Worm (Caenorhabditis elegans) whole organism, mixed stage, embryonic: ENCODE data around the gene C33F10.11.

Experiments
- M03D4.4 ChIP-seq: sonication (generic microtip); optimal IDR thresholded peaks from 2 replicates; lab custom pipeline; 2017; ENCODE audit warnings: mild to moderate bottlenecking, missing genetic modification characterization, missing compliant biosample characterization
- bed-3 ChIP-seq: fragments of 200-800 bp; sonication (Bioruptor generic); optimal IDR thresholded peaks from 3 replicates; lab custom pipeline; 2018; ENCODE audit warnings: mild to moderate bottlenecking, missing genetic modification characterization, moderate library complexity, missing compliant biosample characterization
- blmp-1 ChIP-seq: fragments of 150-350 bp; optimal IDR thresholded peaks from 2 replicates; lab custom pipeline; 2014; ENCODE audit warnings: missing biosample characterization, missing genetic modification characterization
- ceh-39 ChIP-seq: fragments of 150-350 bp; optimal IDR thresholded peaks from 2 replicates; lab custom pipeline; 2014; ENCODE audit warnings: missing biosample characterization, missing genetic modification characterization
- ceh-43 ChIP-seq: fragments of 200-800 bp; sonication (Bioruptor generic); optimal IDR thresholded peaks from 2 replicates; lab custom pipeline; 2018; ENCODE audit warnings: mild to moderate bottlenecking, missing genetic modification characterization, moderate library complexity, missing compliant biosample characterization
- ceh-83 ChIP-seq: fragments of 200-800 bp; sonication (Bioruptor generic); optimal IDR thresholded peaks from 2 replicates; lab custom pipeline; 2018; ENCODE audit warnings: mild to moderate bottlenecking, missing genetic modification characterization, missing compliant biosample characterization
- ces-1 ChIP-seq: fragments of 150-350 bp; optimal IDR thresholded peaks from 2 replicates; lab custom pipeline; 2014; ENCODE audit warnings: missing biosample characterization, missing genetic modification reagents, missing genetic modification characterization
- cnd-1 ChIP-seq: fragments of 200-800 bp; sonication (Bioruptor generic); optimal IDR thresholded peaks from 2 replicates; lab custom pipeline; 2018; ENCODE audit warnings: mild to moderate bottlenecking, missing genetic modification characterization, missing compliant biosample characterization
- drap-1 ChIP-seq: fragments of 200-800 bp; sonication (Bioruptor generic); optimal IDR thresholded peaks from 3 replicates; lab custom pipeline; 2018; ENCODE audit warnings: mild to moderate bottlenecking, missing genetic modification characterization, missing compliant biosample characterization
- elt-1 ChIP-seq: sonication (generic microtip); optimal IDR thresholded peaks from 2 replicates; lab custom pipeline; 2017; ENCODE audit warnings: missing genetic modification characterization, mild to moderate bottlenecking, missing compliant biosample characterization, antibody characterized with exemption, moderate library complexity, borderline replicate concordance; ENCODE audit not compliant: insufficient read depth
- elt-3 ChIP-seq: fragments of 150-350 bp; optimal IDR thresholded peaks from 2 replicates; lab custom pipeline; 2014; ENCODE audit warnings: missing biosample characterization, missing genetic modification characterization
- flh-1 ChIP-seq: fragments of 200-800 bp; sonication (Bioruptor generic); optimal IDR thresholded peaks from 2 replicates; lab custom pipeline; 2018; ENCODE audit warnings: mild to moderate bottlenecking, missing genetic modification characterization, moderate library complexity, missing compliant biosample characterization
- ham-2 ChIP-seq: fragments of 200-800 bp; sonication (Bioruptor generic); optimal IDR thresholded peaks from 2 replicates; lab custom pipeline; 2018; ENCODE audit warnings: mild to moderate bottlenecking, missing genetic modification characterization, missing compliant biosample characterization
- hlh-1 ChIP-seq: fragments of 150-350 bp; optimal IDR thresholded peaks from 2 replicates; lab custom pipeline; 2014; ENCODE audit warnings: missing biosample characterization, missing genetic modification reagents, missing genetic modification characterization
- lin-13 ChIP-seq: fragments of 150-350 bp; optimal IDR thresholded peaks from 2 replicates; lab custom pipeline; 2014; ENCODE audit warnings: missing biosample characterization, missing genetic modification characterization
- lin-32 ChIP-seq: fragments of 200-800 bp; sonication (Bioruptor generic); optimal IDR thresholded peaks from 2 replicates; lab custom pipeline; 2018; ENCODE audit warnings: mild to moderate bottlenecking, missing genetic modification characterization, missing compliant biosample characterization
- lsy-2 ChIP-seq: fragments of 150-350 bp; optimal IDR thresholded peaks from 2 replicates; lab custom pipeline; 2014; ENCODE audit warnings: missing biosample characterization, missing genetic modification characterization
- mab-5 ChIP-seq: fragments of 150-350 bp; optimal IDR thresholded peaks from 2 replicates; lab custom pipeline; 2014; ENCODE audit warnings: missing biosample characterization, missing genetic modification characterization
- mep-1 ChIP-seq: fragments of 150-350 bp; optimal IDR thresholded peaks from 2 replicates; lab custom pipeline; 2017; ENCODE audit warnings: missing biosample characterization, missing genetic modification reagents, missing genetic modification characterization, inconsistent platforms
- mls-2 ChIP-seq: sonication (generic microtip); optimal IDR thresholded peaks from 2 replicates; lab custom pipeline; 2016; ENCODE audit warnings: mild to moderate bottlenecking, missing genetic modification characterization, moderate library complexity, missing compliant biosample characterization
- nhr-12 ChIP-seq: fragments of 150-350 bp; optimal IDR thresholded peaks from 2 replicates; lab custom pipeline; 2014; ENCODE audit warnings: missing biosample characterization, missing genetic modification characterization
- nhr-2 ChIP-seq: fragments of 150-350 bp; optimal IDR thresholded peaks from 2 replicates; lab custom pipeline; 2014; ENCODE audit warnings: missing biosample characterization, missing genetic modification characterization
- nhr-237 ChIP-seq: fragments of 150-350 bp; optimal IDR thresholded peaks from 2 replicates; lab custom pipeline; 2014; ENCODE audit warnings: missing biosample characterization, missing genetic modification characterization
- nhr-28 ChIP-seq: fragments of 150-350 bp; optimal IDR thresholded peaks from 2 replicates; lab custom pipeline; 2014; ENCODE audit warnings: missing biosample characterization, missing genetic modification characterization
- nhr-76 ChIP-seq: sonication (generic microtip); optimal IDR thresholded peaks from 2 replicates; lab custom pipeline; 2017; ENCODE audit warnings: missing biosample characterization, missing genetic modification characterization
- pha-4 ChIP-seq: fragments of 150-350 bp; optimal IDR thresholded peaks from 2 replicates; lab custom pipeline; 2018; ENCODE audit warnings: missing biosample characterization, missing genetic modification reagents, missing genetic modification characterization
- sem-2 ChIP-seq: fragments of 200-800 bp; sonication (Bioruptor generic); optimal IDR thresholded peaks from 2 replicates; lab custom pipeline; 2018; ENCODE audit warnings: mild to moderate bottlenecking, missing genetic modification characterization, missing compliant biosample characterization
- snpc-4 ChIP-seq: fragments of 150-350 bp; optimal IDR thresholded peaks from 2 replicates; lab custom pipeline; 2014; ENCODE audit warnings: missing biosample characterization, missing genetic modification characterization
- sptf-1 ChIP-seq: sonication (generic microtip); optimal IDR thresholded peaks from 2 replicates; lab custom pipeline; 2017; ENCODE audit warnings: mild to moderate bottlenecking, missing genetic modification characterization, moderate library complexity, missing compliant biosample characterization
- tbx-8 ChIP-seq: fragments of 200-800 bp; sonication (Bioruptor generic); optimal IDR thresholded peaks from 2 replicates; lab custom pipeline; 2018; ENCODE audit warnings: mild to moderate bottlenecking, missing genetic modification characterization, moderate library complexity, missing compliant biosample characterization
- unc-120 ChIP-seq: sonication (generic microtip); optimal IDR thresholded peaks from 2 replicates; lab custom pipeline; 2017; ENCODE audit warnings: missing genetic modification characterization, missing compliant biosample characterization; ENCODE audit not compliant: poor library complexity, severe bottlenecking
- unc-39 ChIP-seq: fragments of 150-350 bp; optimal IDR thresholded peaks from 2 replicates; lab custom pipeline; 2014; ENCODE audit warnings: missing biosample characterization, missing genetic modification characterization
- unc-62 ChIP-seq: fragments of 150-350 bp; optimal IDR thresholded peaks from 2 replicates; lab custom pipeline; 2014; ENCODE audit warnings: missing biosample characterization, missing genetic modification reagents, missing genetic modification characterization
- zip-8 ChIP-seq: fragments of 150-350 bp; optimal IDR thresholded peaks from 2 replicates; lab custom pipeline; 2014; ENCODE audit warnings: missing biosample characterization, missing genetic modification characterization
- ztf-11 ChIP-seq: fragments of 150-350 bp; optimal IDR thresholded peaks from 2 replicates; lab custom pipeline; 2014; ENCODE audit warnings: missing biosample characterization, missing genetic modification characterization

The C33F10.11 gene

DNA sequence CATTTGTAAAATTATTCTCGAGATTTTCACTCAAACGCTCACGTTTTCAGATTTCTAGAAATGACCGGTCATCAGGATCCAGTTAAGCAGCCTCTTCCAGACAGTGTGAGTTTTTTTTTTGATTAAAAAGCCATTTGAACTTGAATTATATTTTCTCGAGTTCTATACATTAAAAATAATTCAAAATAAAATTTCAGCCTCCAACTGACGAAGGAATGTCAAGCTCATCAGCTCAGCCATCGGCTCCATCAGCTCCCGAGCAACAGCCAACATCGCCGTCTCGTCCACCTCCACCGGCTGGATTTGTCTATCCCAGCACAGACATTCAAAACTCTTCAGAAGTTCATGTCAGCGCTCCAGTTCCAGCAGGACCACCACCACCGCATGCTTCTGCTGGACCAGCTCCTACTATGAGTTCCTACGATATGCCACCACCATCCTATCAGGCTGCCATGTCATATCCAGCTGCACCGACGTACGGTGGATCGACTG lies 23.3 kb upstream of the C33F10.11 start, which contains the start of gene F11G11.5:
TSS of gene F11G11.5 (plus strand) at position 51 of the 492 bp plus-strand sequence.
- no peak for TF ChIP-seq elt-3 (tag; lab: Kevin White, UChicago)
- no peak for TF ChIP-seq unc-120 (tag; lab: Kevin White, UChicago)
- no peak for TF ChIP-seq nhr-76 (tag; lab: Kevin White, UChicago)
- no peak for TF ChIP-seq zip-8 (tag; lab: Kevin White, UChicago)

DNA sequence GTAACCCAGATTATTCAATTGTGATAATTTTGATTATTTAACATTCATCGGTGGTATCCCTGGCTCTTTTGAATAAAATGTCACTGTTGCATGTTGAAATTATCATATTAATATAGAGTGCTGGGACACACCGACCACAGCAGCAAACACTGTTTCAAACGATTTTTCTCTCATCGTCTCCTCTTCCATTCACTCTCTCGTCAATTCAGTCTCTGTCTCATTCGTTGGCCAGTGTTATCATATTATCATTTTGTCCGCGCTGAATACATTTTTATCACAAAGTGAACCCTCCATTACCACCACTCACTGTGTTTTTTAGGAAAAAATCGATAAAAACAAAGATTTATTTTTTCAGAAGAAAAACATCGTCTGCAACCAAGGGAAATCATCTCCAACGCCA lies 22.4 kb upstream of the C33F10.11 start:
- TF ChIP-seq lin-32 (GFP tag; lab: Kevin White, UChicago) = no peak
- no peak for TF ChIP-seq mls-2 (tag; lab: Kevin White, UChicago)
- no peak for TF ChIP-seq unc-39
- TF ChIP-seq snpc-4 (tag; lab: Kevin White, UChicago) = no peak
- no peak for TF ChIP-seq unc-120 (tag; lab: Kevin White, UChicago)

DNA sequence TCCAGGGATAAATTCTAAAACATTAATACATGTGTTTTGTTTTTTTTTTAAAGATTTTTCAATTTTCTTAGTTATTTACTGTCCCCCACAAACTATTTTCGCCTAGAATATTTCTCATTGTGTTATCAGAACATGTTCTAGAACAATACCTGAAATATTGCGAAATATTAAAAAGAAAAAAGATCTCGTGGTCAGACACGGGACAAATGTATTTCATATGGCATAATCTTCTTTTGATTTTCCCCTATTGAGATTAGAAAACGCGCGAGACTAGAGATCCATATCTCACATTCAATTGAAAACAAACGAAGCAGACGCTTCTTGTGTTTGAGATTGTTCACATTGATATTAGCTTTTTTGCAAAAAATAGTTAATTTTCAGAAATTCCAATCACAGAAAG lies 21.5 kb upstream of the C33F10.11 start:
- TF ChIP-seq elt-1 (tag; lab: Kevin White, UChicago) (peak; percentile 65), nhr-76 (tag; lab: Kevin White, UChicago) (no peak)
- TF ChIP-seq, all 35 proteins: peak for 1

DNA sequence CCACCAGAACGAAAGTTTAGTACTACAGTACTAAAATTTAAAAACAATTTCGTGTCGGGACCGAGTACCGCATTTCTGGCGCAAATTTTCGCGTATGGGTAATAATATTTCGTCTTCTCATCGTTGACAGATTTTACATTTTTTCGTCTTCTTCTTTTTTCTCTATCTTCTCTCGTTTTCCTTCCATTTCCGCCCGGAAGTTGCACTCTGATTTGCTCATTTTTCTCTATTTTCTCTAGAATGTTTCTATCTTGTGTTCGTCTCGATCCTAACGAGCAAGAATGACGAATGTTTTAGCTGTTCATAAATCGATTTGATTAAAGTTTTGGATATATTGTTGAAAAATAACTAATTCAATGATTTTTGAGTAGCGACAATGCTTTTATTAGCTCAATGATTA lies 20.8 kb upstream of the C33F10.11 start:
- TF ChIP-seq lsy-2 (tag; lab: Kevin White, UChicago) = no peak
- no peak for TF ChIP-seq lin-13 (tag; lab: Kevin White, UChicago)
- TF ChIP-seq flh-1 = no peak
- TF ChIP-seq unc-120 (tag; lab: Kevin White, UChicago) = peak; percentile 5

DNA sequence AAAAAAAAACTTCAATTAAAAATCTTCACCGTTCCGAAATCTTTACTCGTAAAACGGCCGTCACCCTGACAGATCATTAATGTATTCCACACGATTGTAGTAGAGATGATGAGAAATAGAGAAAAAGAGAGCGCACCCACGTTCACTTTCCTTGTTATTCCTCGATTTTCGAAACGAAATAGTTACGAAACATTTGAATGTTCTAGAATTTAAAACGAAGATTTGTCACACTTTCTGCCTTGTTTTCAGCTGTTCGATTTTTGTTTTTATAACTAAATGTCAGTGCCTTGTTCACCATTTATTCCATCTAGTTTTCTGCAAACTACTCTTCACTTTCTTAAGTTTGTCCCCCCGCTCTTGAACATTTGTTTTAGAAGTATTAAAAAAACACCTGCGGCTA lies 20.1 kb upstream of the C33F10.11 start:
- TF ChIP-seq zip-8 (tag; lab: Kevin White, UChicago) = no peak
- no peak for TF ChIP-seq mab-5 (tag; lab: Kevin White, UChicago)
- no peak for TF ChIP-seq unc-39
- no peak for TF ChIP-seq snpc-4 (tag; lab: Kevin White, UChicago)
- TF ChIP-seq drap-1 (GFP tag; lab: Kevin White, UChicago) = no peak
- no peak for TF ChIP-seq lin-32 (GFP tag; lab: Kevin White, UChicago)
- TF ChIP-seq pha-4 (tag; lab: Kevin White, UChicago) = no peak
- no peak for TF ChIP-seq ceh-43
- TF ChIP-seq, all 35 proteins: peak for 0

DNA sequence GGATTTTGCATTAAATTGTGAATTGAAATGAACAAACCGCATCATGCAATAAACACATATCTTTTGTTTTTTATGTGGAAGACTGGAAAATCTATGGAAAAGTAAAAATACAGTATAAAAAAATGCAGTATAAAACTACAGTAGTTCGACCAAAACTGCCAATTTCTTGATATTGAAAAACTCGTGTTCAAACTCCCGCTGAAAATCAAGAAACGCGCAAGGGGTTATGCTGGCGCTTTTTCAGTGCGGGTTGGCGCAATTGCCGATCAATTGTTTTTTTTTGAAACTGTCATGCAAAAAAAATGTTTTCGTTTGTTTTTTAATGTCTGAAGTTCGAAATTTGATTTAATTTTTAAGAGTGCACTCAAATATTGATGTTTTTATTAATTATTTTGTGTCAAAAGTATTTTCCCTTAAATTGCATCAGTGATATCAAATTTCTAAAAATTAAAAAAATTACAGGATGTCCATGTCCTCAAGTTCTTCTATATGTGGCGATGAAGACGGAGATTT lies 17.0 kb upstream of the C33F10.11 start, which contains the start of gene dnj-9:
TSS of gene dnj-9 (plus strand) at position 463 of the 513 bp plus-strand sequence.
- TF ChIP-seq unc-39 (no peak), elt-1 (tag; lab: Kevin White, UChicago) (no peak), sem-2 (no peak), ceh-83 (peak; percentile 59), nhr-12 (tag; lab: Kevin White, UChicago) (no peak), blmp-1 (tag; lab: Kevin White, UChicago) (peak; percentile 15), sptf-1 (tag; lab: Kevin White, UChicago) (peak; percentile 87), unc-62 (GFP tag; lab: Kevin White, UChicago) (peak; percentile 31), ceh-43 (peak; percentile 59), elt-3 (tag; lab: Kevin White, UChicago) (peak; percentile 17), cnd-1 (peak; percentile 62), ztf-11 (tag; lab: Kevin White, UChicago) (peak; percentile 9), pha-4 (tag; lab: Kevin White, UChicago) (peak; percentile 70), lsy-2 (tag; lab: Kevin White, UChicago) (peak; percentile 82), mls-2 (tag; lab: Kevin White, UChicago) (peak; percentile 58), flh-1 (peak; percentile 34), lin-32 (GFP tag; lab: Kevin White, UChicago) (no peak), nhr-2 (tag; lab: Kevin White, UChicago) (no peak), hlh-1 (tag; lab: Kevin White, UChicago) (peak; percentile 77), ces-1 (GFP tag; lab: Kevin White, UChicago) (peak; percentile 59), ceh-39 (tag; lab: Kevin White, UChicago) (peak; percentile 60), zip-8 (tag; lab: Kevin White, UChicago) (no peak), nhr-76 (tag; lab: Kevin White, UChicago) (no peak), drap-1 (GFP tag; lab: Kevin White, UChicago) (peak; percentile 13), unc-120 (tag; lab: Kevin White, UChicago) (no peak), bed-3 (GFP tag; lab: Kevin White, UChicago) (peak; percentile 34), tbx-8 (GFP tag; lab: Kevin White, UChicago) (no peak), M03D4.4 (tag; lab: Kevin White, UChicago) (peak; percentile 79), mep-1 (tag; lab: Kevin White, UChicago) (peak; percentile 91), lin-13 (tag; lab: Kevin White, UChicago) (peak; percentile 95), nhr-237 (tag; lab: Kevin White, UChicago) (peak; percentile 87), nhr-28 (tag; lab: Kevin White, UChicago) (no peak), snpc-4 (tag; lab: Kevin White, UChicago) (no peak), mab-5 (tag; lab: Kevin White, UChicago) (peak; percentile 58), ham-2 (GFP tag; lab: Kevin White, UChicago) (no peak)
